Fruit fly (Drosophila melanogaster) whole organism, embryonic: ENCODE data around the gene Yip1d1.

Experiments
- CG3847 ChIP-seq: fragments of 200-800 bp; sonication (Bioruptor generic); IDR thresholded peaks from 2 replicates; pipeline ENCODE4 v1.3.6; 2022; ENCODE audit warnings: missing biosample characterization, missing genetic modification characterization
- Lpt ChIP-seq: fragments of >200 bp; optimal IDR thresholded peaks from 2 replicates; lab custom pipeline; 2018; ENCODE audit warnings: missing biosample characterization, missing genetic modification characterization
- Rfx ChIP-seq: fragments of 200-800 bp; sonication (Bioruptor generic); IDR thresholded peaks from 2 replicates; pipeline ENCODE4 v1.3.6; 2022; ENCODE audit warnings: missing biosample characterization, missing genetic modification characterization
- ase ChIP-seq: fragments of 200-800 bp; sonication (Bioruptor generic); IDR thresholded peaks from 3 replicates; pipeline ENCODE4 v1.3.6; 2022; ENCODE audit warnings: missing biosample characterization, missing genetic modification characterization
- bcd ChIP-seq: fragments of 200-800 bp; sonication (Bioruptor generic); optimal IDR thresholded peaks from 2 replicates; lab custom pipeline; 2017; ENCODE audit warnings: missing biosample characterization, mild to moderate bottlenecking, missing genetic modification characterization
- crc ChIP-seq: fragments of 200-800 bp; sonication (Bioruptor generic); optimal IDR thresholded peaks from 2 replicates; lab custom pipeline; 2016; ENCODE audit warnings: missing biosample characterization, missing genetic modification characterization

DNA sequence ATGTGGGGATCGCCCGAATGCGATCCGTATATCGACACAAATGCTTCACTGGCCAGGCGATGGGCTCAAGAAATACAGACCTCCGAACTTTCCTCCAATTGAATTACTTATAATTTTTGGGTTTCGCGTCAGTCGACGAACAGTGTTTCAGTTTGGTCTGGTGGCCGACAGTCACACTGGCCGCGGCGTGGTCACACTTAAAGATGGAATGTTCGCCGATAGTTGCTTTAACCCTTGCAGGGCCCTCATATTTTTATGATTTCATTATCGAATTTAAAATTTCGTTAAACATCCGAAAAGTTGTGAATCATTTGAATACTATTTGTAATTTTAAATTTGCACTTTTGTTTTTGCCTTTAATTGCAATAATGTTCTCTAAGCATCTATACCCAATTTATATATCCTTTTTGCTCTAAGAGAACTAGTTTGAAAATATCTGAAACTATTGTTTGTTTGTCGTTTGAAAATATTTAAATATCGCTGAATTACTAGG, 18.6 kb upstream of the Yip1d1 start, which contains the start of gene Ube4B:
- peak; percentile 91 for TF ChIP-seq Rfx
- peak; percentile 85 for TF ChIP-seq CG3847 (GFP tag; lab: Robert Waterston, UW)
- TF ChIP-seq crc (GFP tag; lab: Kevin White, UChicago) = peak; percentile 45
- peak; percentile 26; the same call in 1 of the 3 replicates for TF ChIP-seq ase (GFP tag; lab: Robert Waterston, UW)
- TF ChIP-seq Lpt (GFP tag; lab: Kevin White, UChicago) = no peak
- no peak for TF ChIP-seq bcd (GFP tag; lab: Kevin White, UChicago)
